Fruit fly (Drosophila melanogaster): ENCODE measurements around the gene larp.

Gene larp

dm6 chr3R:28307926-28308746 is 28.1 kb downstream of the larp start:
- TF ChIP-seq CG12768 (GFP tag; optimal IDR thresholded peaks at IDR 0.05) (no peak), Hr96 (GFP tag; optimal IDR thresholded peaks at IDR 0.05) (no peak), CG5204 (GFP tag; optimal IDR thresholded peaks at IDR 0.05) (no peak), CG33017 (tag; optimal IDR thresholded peaks at IDR 0.05) (no peak), ovo (GFP tag; optimal IDR thresholded peaks at IDR 0.05) (no peak), CG11617 (GFP tag; optimal IDR thresholded peaks at IDR 0.05) (no peak), tj (GFP tag; optimal IDR thresholded peaks at IDR 0.05) (no peak), CG14711 (tag; optimal IDR thresholded peaks at IDR 0.05) (no peak), CG7101 (tag; optimal IDR thresholded peaks at IDR 0.05) (no peak), CG7045 (GFP tag; optimal IDR thresholded peaks at IDR 0.05) (no peak), toe (GFP tag; optimal IDR thresholded peaks at IDR 0.05) (no peak)

- TF ChIP-seq CG5204 (GFP tag; optimal IDR thresholded peaks at IDR 0.05) (no peak), cic (GFP tag; optimal IDR thresholded peaks at IDR 0.05) (no peak), bab1 (GFP tag; optimal IDR thresholded peaks at IDR 0.05) (no peak), Hr96 (GFP tag; optimal IDR thresholded peaks at IDR 0.05) (no peak), CG7045 (GFP tag; optimal IDR thresholded peaks at IDR 0.05) (no peak), pad (GFP tag; optimal IDR thresholded peaks at IDR 0.05) (no peak)
Measured at dm6 chr3R:28305959-28306358, 30.3 kb downstream of the larp start.

dm6 chr3R:28304505-28304904 is 31.7 kb downstream of the larp start, which contains the start of gene CG12516:
Gene CG12516 (minus strand): TSS chr3R:28304605.
- no peak for TF ChIP-seq Crg-1 (GFP tag; optimal IDR thresholded peaks at IDR 0.05)
- no peak for TF ChIP-seq CG33017 (tag; optimal IDR thresholded peaks at IDR 0.05)
- no peak for TF ChIP-seq CG14711 (tag; optimal IDR thresholded peaks at IDR 0.05)
- TF ChIP-seq Mnt (GFP tag; optimal IDR thresholded peaks at IDR 0.05), result no peak
- TF ChIP-seq CG7101 (tag; optimal IDR thresholded peaks at IDR 0.05), result no peak
- no peak for TF ChIP-seq CG12768 (GFP tag; optimal IDR thresholded peaks at IDR 0.05)
- no peak for TF ChIP-seq tj (GFP tag; optimal IDR thresholded peaks at IDR 0.05)
- TF ChIP-seq Clk (GFP tag; optimal IDR thresholded peaks at IDR 0.05), result no peak
- no peak for TF ChIP-seq Hr96 (GFP tag; optimal IDR thresholded peaks at IDR 0.05)
- no peak for TF ChIP-seq toe (GFP tag; optimal IDR thresholded peaks at IDR 0.05)
- no peak for TF ChIP-seq bab1 (GFP tag; optimal IDR thresholded peaks at IDR 0.05)
- no peak for TF ChIP-seq cic (GFP tag; optimal IDR thresholded peaks at IDR 0.05)
- TF ChIP-seq CG5204 (GFP tag; optimal IDR thresholded peaks at IDR 0.05), result no peak
- no peak for TF ChIP-seq pad (GFP tag; optimal IDR thresholded peaks at IDR 0.05)

dm6 chr3R:28297513-28297912 is 38.7 kb downstream of the larp start:
- TF ChIP-seq kay (GFP tag; ENCODE audit: borderline replicate concordance) (no peak), CG11617 (GFP tag; optimal IDR thresholded peaks at IDR 0.05) (no peak), CG5204 (GFP tag; optimal IDR thresholded peaks at IDR 0.05) (no peak), CG7045 (GFP tag; optimal IDR thresholded peaks at IDR 0.05) (no peak), bab1 (GFP tag; optimal IDR thresholded peaks at IDR 0.05) (no peak), cic (GFP tag; optimal IDR thresholded peaks at IDR 0.05) (no peak), CG1620 (GFP tag; optimal IDR thresholded peaks at IDR 0.05) (no peak), Crg-1 (GFP tag; optimal IDR thresholded peaks at IDR 0.05) (no peak), toe (GFP tag; optimal IDR thresholded peaks at IDR 0.05) (no peak), cnc (optimal IDR thresholded peaks at IDR 0.05) (no peak), Mnt (GFP tag; optimal IDR thresholded peaks at IDR 0.05) (no peak), Clk (GFP tag; optimal IDR thresholded peaks at IDR 0.05) (no peak), CG12768 (GFP tag; optimal IDR thresholded peaks at IDR 0.05) (no peak), CG14711 (tag; optimal IDR thresholded peaks at IDR 0.05) (no peak), CG7101 (tag; optimal IDR thresholded peaks at IDR 0.05) (no peak)

DNA sequence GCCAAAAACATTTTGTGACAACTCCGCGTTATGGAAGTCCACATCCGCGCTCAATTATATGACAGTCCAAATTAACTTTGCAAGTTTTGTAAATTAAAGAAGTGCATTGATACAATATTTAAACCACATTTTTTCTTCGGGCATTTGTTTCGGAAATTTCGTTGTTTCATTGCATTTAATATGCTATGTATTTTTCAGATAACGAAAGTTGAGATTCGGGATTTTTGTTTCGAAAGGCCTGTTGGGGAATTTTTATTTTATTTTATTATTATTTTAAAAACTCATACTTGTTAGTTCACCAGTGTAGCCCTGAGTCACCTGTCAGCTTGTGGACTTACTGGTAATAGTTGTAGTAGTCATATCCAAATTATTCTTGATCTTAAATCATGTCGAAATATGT is 42.5 kb downstream of the larp start, which contains the start of gene UQCR-14L:
Gene UQCR-14L (plus strand): TSS at position 301 of the 400 bp plus-strand sequence.
- no peak for TF ChIP-seq CG7101 (tag; optimal IDR thresholded peaks at IDR 0.05)
- no peak for TF ChIP-seq ovo (GFP tag; optimal IDR thresholded peaks at IDR 0.05)
- TF ChIP-seq kay (GFP tag; ENCODE audit: borderline replicate concordance), result no peak
- TF ChIP-seq toe (GFP tag; optimal IDR thresholded peaks at IDR 0.05), result no peak
- no peak for TF ChIP-seq Clk (GFP tag; optimal IDR thresholded peaks at IDR 0.05)
- TF ChIP-seq CG1620 (GFP tag; optimal IDR thresholded peaks at IDR 0.05), result no peak
- no peak for TF ChIP-seq CG14711 (tag; optimal IDR thresholded peaks at IDR 0.05)
- no peak for TF ChIP-seq CG33017 (tag; optimal IDR thresholded peaks at IDR 0.05)
- no peak for TF ChIP-seq cic (GFP tag; optimal IDR thresholded peaks at IDR 0.05)
- TF ChIP-seq bab1 (GFP tag; optimal IDR thresholded peaks at IDR 0.05), result no peak
- TF ChIP-seq CG7045 (GFP tag; optimal IDR thresholded peaks at IDR 0.05), result no peak
- TF ChIP-seq pad (GFP tag; optimal IDR thresholded peaks at IDR 0.05), result no peak
- TF ChIP-seq CG5204 (GFP tag; optimal IDR thresholded peaks at IDR 0.05), result no peak
- TF ChIP-seq Hr96 (GFP tag; optimal IDR thresholded peaks at IDR 0.05), result no peak
- no peak for TF ChIP-seq CG12768 (GFP tag; optimal IDR thresholded peaks at IDR 0.05)
- no peak for TF ChIP-seq CG11617 (GFP tag; optimal IDR thresholded peaks at IDR 0.05)
- TF ChIP-seq Mnt (GFP tag; optimal IDR thresholded peaks at IDR 0.05), result no peak
- TF ChIP-seq tj (GFP tag; optimal IDR thresholded peaks at IDR 0.05), result no peak
- no peak for TF ChIP-seq cnc (optimal IDR thresholded peaks at IDR 0.05)

- no peak for TF ChIP-seq CG5204 (GFP tag; optimal IDR thresholded peaks at IDR 0.05)
- TF ChIP-seq Crg-1 (GFP tag; optimal IDR thresholded peaks at IDR 0.05), result no peak
- no peak for TF ChIP-seq CG7045 (GFP tag; optimal IDR thresholded peaks at IDR 0.05)
- TF ChIP-seq cnc (optimal IDR thresholded peaks at IDR 0.05), result no peak
- TF ChIP-seq tj (GFP tag; optimal IDR thresholded peaks at IDR 0.05), result no peak
- no peak for TF ChIP-seq CG14711 (tag; optimal IDR thresholded peaks at IDR 0.05)
- no peak for TF ChIP-seq bab1 (GFP tag; optimal IDR thresholded peaks at IDR 0.05)
- TF ChIP-seq kay (GFP tag; ENCODE audit: borderline replicate concordance), result no peak
- no peak for TF ChIP-seq Mnt (GFP tag; optimal IDR thresholded peaks at IDR 0.05)
- no peak for TF ChIP-seq CG11617 (GFP tag; optimal IDR thresholded peaks at IDR 0.05)
- no peak for TF ChIP-seq cic (GFP tag; optimal IDR thresholded peaks at IDR 0.05)
- no peak for TF ChIP-seq Clk (GFP tag; optimal IDR thresholded peaks at IDR 0.05)
- TF ChIP-seq CG33017 (tag; optimal IDR thresholded peaks at IDR 0.05), result no peak
Measured at dm6 chr3R:28292498-28292897, 43.7 kb downstream of the larp start, which contains the start of gene Mst98Cb. Gene Mst98Cb (plus strand): TSS chr3R:28292798.
